Fruit fly (Drosophila melanogaster) whole organism, embryonic: Measurements from ENCODE around the gene CheB38b.

Source experiments
- Adf1 ChIP-seq: fragments of 200-800 bp; sonication (Bioruptor generic); IDR thresholded peaks from 2 replicates; pipeline ENCODE4 v1.3.6; 2022; ENCODE audit warnings: missing biosample characterization, missing genetic modification characterization
- CG10274 ChIP-seq: fragments of 200-800 bp; sonication (Bioruptor generic); optimal IDR thresholded peaks from 3 replicates; lab custom pipeline; 2017; ENCODE audit warnings: missing biosample characterization, mild to moderate bottlenecking, missing genetic modification characterization
- CG10366 ChIP-seq: fragments of 200-800 bp; sonication (Bioruptor generic); IDR thresholded peaks from 2 replicates; pipeline ENCODE4 v1.3.6; 2022; ENCODE audit warnings: missing biosample characterization, missing genetic modification characterization
- CG11696 ChIP-seq: fragments of 200-800 bp; sonication (Bioruptor generic); IDR thresholded peaks from 2 replicates; pipeline ENCODE4 v1.3.6; 2022; ENCODE audit warnings: missing biosample characterization, missing genetic modification characterization
- CG12155 ChIP-seq: fragments of 200-800 bp; sonication (Bioruptor generic); optimal IDR thresholded peaks from 3 replicates; lab custom pipeline; 2016; ENCODE audit warnings: missing biosample characterization, missing genetic modification characterization
- CG1233 ChIP-seq: fragments of 200-800 bp; sonication (Bioruptor generic); optimal IDR thresholded peaks from 4 replicates; lab custom pipeline; 2018; ENCODE audit warnings: missing biosample characterization, mild to moderate bottlenecking, missing genetic modification characterization
- CG15269 ChIP-seq: fragments of 200-800 bp; sonication (Bioruptor generic); optimal IDR thresholded peaks from 2 replicates; lab custom pipeline; 2018; ENCODE audit warnings: missing biosample characterization, mild to moderate bottlenecking, missing genetic modification characterization, moderate library complexity
- CG15601 ChIP-seq: fragments of 200-800 bp; sonication (Bioruptor generic); optimal IDR thresholded peaks from 3 replicates; lab custom pipeline; 2019; ENCODE audit warnings: missing biosample characterization, mild to moderate bottlenecking, missing genetic modification characterization, moderate library complexity
- CG17802 ChIP-seq: fragments of 200-800 bp; sonication (Bioruptor generic); optimal IDR thresholded peaks from 2 replicates; lab custom pipeline; 2018; ENCODE audit warnings: missing biosample characterization, mild to moderate bottlenecking, missing genetic modification characterization, moderate library complexity
- CG18476 ChIP-seq: fragments of 200-800 bp; sonication (Bioruptor generic); optimal IDR thresholded peaks from 2 replicates; lab custom pipeline; 2016; ENCODE audit warnings: missing biosample characterization, mild to moderate bottlenecking, missing genetic modification characterization
- CG2120 ChIP-seq: fragments of 200-800 bp; sonication (Bioruptor generic); optimal IDR thresholded peaks from 3 replicates; lab custom pipeline; 2016; ENCODE audit warnings: missing biosample characterization, missing genetic modification characterization
- CG2202 ChIP-seq: fragments of 200-800 bp; sonication (Bioruptor generic); optimal IDR thresholded peaks from 2 replicates; lab custom pipeline; 2018; ENCODE audit warnings: missing biosample characterization, mild to moderate bottlenecking, missing genetic modification characterization
- CG31224 ChIP-seq: fragments of 200-800 bp; sonication (Bioruptor generic); IDR thresholded peaks from 2 replicates; pipeline ENCODE4 v1.3.6; 2022; ENCODE audit warnings: missing biosample characterization, missing genetic modification characterization
- CG3847 ChIP-seq: fragments of 200-800 bp; sonication (Bioruptor generic); IDR thresholded peaks from 2 replicates; pipeline ENCODE4 v1.3.6; 2022; ENCODE audit warnings: missing biosample characterization, missing genetic modification characterization
- CG5180 ChIP-seq: fragments of 200-800 bp; sonication (Bioruptor generic); optimal IDR thresholded peaks from 3 replicates; lab custom pipeline; 2017; ENCODE audit warnings: missing biosample characterization, missing genetic modification characterization, mild to moderate bottlenecking, moderate library complexity, missing genetic modification reagents
- CG6689 ChIP-seq: fragments of 200-800 bp; sonication (Bioruptor generic); IDR thresholded peaks from 2 replicates; pipeline ENCODE4 v1.3.6; 2022; ENCODE audit warnings: missing biosample characterization, missing genetic modification characterization
- CG8281 ChIP-seq: fragments of 200-800 bp; sonication (Bioruptor generic); optimal IDR thresholded peaks from 2 replicates; lab custom pipeline; 2018; ENCODE audit warnings: missing biosample characterization, mild to moderate bottlenecking, missing genetic modification characterization, moderate library complexity
- CG8290 ChIP-seq, 3 experiments: fragments of 200-800 bp; sonication (Bioruptor generic); optimal IDR thresholded peaks; 2 replicates each; lab custom pipeline; 2016 to 2019; ENCODE audit warnings: missing biosample characterization in 3 of 3, missing genetic modification characterization in 3 of 3, mild to moderate bottlenecking in 2 of 3, moderate library complexity in 1 of 3
- CG8924 ChIP-seq: fragments of 200-800 bp; optimal IDR thresholded peaks from 3 replicates; lab custom pipeline; 2019; ENCODE audit warnings: missing biosample characterization, mild to moderate bottlenecking, missing genetic modification characterization, moderate library complexity
- CG9932 ChIP-seq: fragments of 200-800 bp; sonication (Bioruptor generic); IDR thresholded peaks from 2 replicates; pipeline ENCODE4 v1.3.6; 2022; ENCODE audit warnings: missing biosample characterization, missing genetic modification characterization
- Dll ChIP-seq: fragments of 200-800 bp; sonication (Bioruptor generic); IDR thresholded peaks from 4 replicates; pipeline ENCODE4 v1.3.6; 2022; ENCODE audit warnings: missing biosample characterization, missing genetic modification characterization; ENCODE audit not compliant: partially characterized antibody
- H15 ChIP-seq: fragments of 200-800 bp; sonication (Bioruptor generic); IDR thresholded peaks from 3 replicates; pipeline ENCODE4 v1.3.6; 2022; ENCODE audit warnings: missing biosample characterization, missing genetic modification characterization
- HLH3B ChIP-seq: fragments of 200-800 bp; sonication (Bioruptor generic); IDR thresholded peaks from 2 replicates; pipeline ENCODE4 v1.3.6; 2022; ENCODE audit warnings: missing biosample characterization, missing genetic modification characterization
- HLH54F ChIP-seq: fragments of 200-800 bp; sonication (Bioruptor generic); optimal IDR thresholded peaks from 3 replicates; lab custom pipeline; 2016; ENCODE audit warnings: missing biosample characterization, missing genetic modification characterization
- Hand ChIP-seq: fragments of 200-800 bp; sonication (Bioruptor generic); optimal IDR thresholded peaks from 2 replicates; lab custom pipeline; 2017; ENCODE audit warnings: mild to moderate bottlenecking, missing biosample characterization, missing genetic modification reagents, missing genetic modification characterization
- Jarid2 ChIP-seq: fragments of 200-800 bp; sonication (Bioruptor generic); optimal IDR thresholded peaks from 3 replicates; lab custom pipeline; 2017; ENCODE audit warnings: mild to moderate bottlenecking, missing biosample characterization, missing genetic modification reagents, missing genetic modification characterization
- MTF-1 ChIP-seq: fragments of 200-800 bp; sonication (Bioruptor generic); optimal IDR thresholded peaks from 2 replicates; lab custom pipeline; 2018; ENCODE audit warnings: missing biosample characterization, mild to moderate bottlenecking, missing genetic modification characterization, borderline replicate concordance
- NC2β ChIP-seq: fragments of 200-800 bp; sonication (Bioruptor generic); optimal IDR thresholded peaks from 2 replicates; lab custom pipeline; 2016; ENCODE audit warnings: missing biosample characterization, missing genetic modification characterization
- Rx ChIP-seq: fragments of 200-800 bp; sonication (Bioruptor generic); IDR thresholded peaks from 2 replicates; pipeline ENCODE4 v1.3.6; 2022; ENCODE audit warnings: missing biosample characterization, missing genetic modification characterization
- Sox100B ChIP-seq: fragments of 200-800 bp; sonication (Bioruptor generic); optimal IDR thresholded peaks from 3 replicates; lab custom pipeline; 2018; ENCODE audit warnings: missing biosample characterization, mild to moderate bottlenecking, missing genetic modification characterization
- Taf1 ChIP-seq: fragments of 200-800 bp; sonication (Bioruptor generic); IDR thresholded peaks from 2 replicates; pipeline ENCODE4 v1.3.6; 2022; ENCODE audit warnings: missing biosample characterization, missing genetic modification characterization
- bab2 ChIP-seq: fragments of 200-800 bp; sonication (Bioruptor generic); optimal IDR thresholded peaks from 2 replicates; lab custom pipeline; 2016; ENCODE audit warnings: missing biosample characterization, missing genetic modification characterization
- crp ChIP-seq, 2 experiments: fragments of 200-800 bp; sonication (Bioruptor generic); optimal IDR thresholded peaks; 2 replicates in 1 of 2; 3 replicates in 1 of 2; lab custom pipeline; 2017; ENCODE audit warnings: missing biosample characterization in 2 of 2, missing genetic modification characterization in 2 of 2, mild to moderate bottlenecking in 1 of 2, moderate library complexity in 1 of 2
- danr ChIP-seq: fragments of 200-800 bp; sonication (Bioruptor generic); IDR thresholded peaks from 2 replicates; pipeline ENCODE4 v1.3.6; 2022; ENCODE audit warnings: missing biosample characterization, missing genetic modification characterization
- dimm ChIP-seq: fragments of 200-800 bp; sonication (Bioruptor generic); IDR thresholded peaks from 2 replicates; pipeline ENCODE4 v1.3.6; 2022; ENCODE audit warnings: missing biosample characterization, missing genetic modification characterization
- fd96Cb ChIP-seq: fragments of 200-800 bp; sonication (Bioruptor generic); optimal IDR thresholded peaks from 2 replicates; lab custom pipeline; 2018; ENCODE audit warnings: missing biosample characterization, mild to moderate bottlenecking, missing genetic modification characterization, moderate library complexity
- fu2 ChIP-seq: fragments of 200-800 bp; sonication (Bioruptor generic); optimal IDR thresholded peaks from 2 replicates; lab custom pipeline; 2016; ENCODE audit warnings: missing biosample characterization, missing genetic modification characterization
- gce ChIP-seq: fragments of 200-800 bp; sonication (Bioruptor generic); IDR thresholded peaks from 3 replicates; pipeline ENCODE4 v1.3.6; 2022; ENCODE audit warnings: missing biosample characterization, missing genetic modification characterization
- hkb ChIP-seq, 2 experiments: fragments of 200-800 bp in 1 of 2; fragments of >200 bp in 1 of 2; sonication (Bioruptor generic) in 1 of 2; IDR thresholded peaks in 1 of 2; optimal IDR thresholded peaks in 1 of 2; 2 replicates each; pipeline versions ENCODE4 v1.3.6 to Lab custom; 2017 to 2022; ENCODE audit warnings: missing biosample characterization in 1 of 2, missing genetic modification characterization in 1 of 2
- insv ChIP-seq, 2 experiments: fragments of 200-800 bp; sonication (Bioruptor generic); optimal IDR thresholded peaks; 3 replicates each; lab custom pipeline; 2016 to 2018; ENCODE audit warnings: missing biosample characterization in 2 of 2, missing genetic modification characterization in 2 of 2
- lmd ChIP-seq: fragments of 200-800 bp; sonication (Bioruptor generic); IDR thresholded peaks from 2 replicates; pipeline ENCODE4 v1.3.6; 2022; ENCODE audit warnings: missing biosample characterization, missing genetic modification characterization
- nerfin-1 ChIP-seq: fragments of 200-800 bp; sonication (Bioruptor generic); optimal IDR thresholded peaks from 3 replicates; lab custom pipeline; 2019; ENCODE audit warnings: missing biosample characterization, mild to moderate bottlenecking, missing genetic modification characterization, moderate library complexity
- slou ChIP-seq: fragments of 200-800 bp; sonication (Bioruptor generic); optimal IDR thresholded peaks from 3 replicates; lab custom pipeline; 2016; ENCODE audit warnings: missing biosample characterization, missing genetic modification characterization
- slp2 ChIP-seq: fragments of 200-800 bp; sonication (Bioruptor generic); optimal IDR thresholded peaks from 2 replicates; lab custom pipeline; 2016; ENCODE audit warnings: missing biosample characterization, missing genetic modification characterization
- sna ChIP-seq: fragments of 200-800 bp; sonication (Bioruptor generic); IDR thresholded peaks from 2 replicates; pipeline ENCODE4 v1.3.6; 2022; ENCODE audit warnings: missing biosample characterization, missing genetic modification characterization; ENCODE audit not compliant: partially characterized antibody
- tio ChIP-seq: fragments of 200-800 bp; sonication (Bioruptor generic); optimal IDR thresholded peaks from 2 replicates; lab custom pipeline; 2017; ENCODE audit warnings: missing biosample characterization, missing genetic modification characterization, inconsistent platforms
- tll ChIP-seq, 2 experiments: fragments of 200-800 bp in 1 of 2; fragments of >200 bp in 1 of 2; sonication (Bioruptor generic) in 1 of 2; optimal IDR thresholded peaks; 2 replicates each; lab custom pipeline; 2017 to 2019; ENCODE audit warnings: missing biosample characterization in 2 of 2, missing genetic modification characterization in 2 of 2, mild to moderate bottlenecking in 1 of 2, moderate library complexity in 1 of 2
- ttk ChIP-seq: fragments of 200-800 bp; sonication (Bioruptor generic); IDR thresholded peaks from 2 replicates; pipeline ENCODE4 v2.1.2; 2022; ENCODE audit warnings: missing biosample characterization, missing genetic modification characterization
- tup ChIP-seq: fragments of 200-800 bp; sonication (Bioruptor generic); optimal IDR thresholded peaks from 2 replicates; lab custom pipeline; 2016; ENCODE audit warnings: missing biosample characterization, mild to moderate bottlenecking, missing genetic modification characterization, moderate library complexity
- yki ChIP-seq: fragments of >200 bp; optimal IDR thresholded peaks from 3 replicates; lab custom pipeline; 2018

CheB38b gene

DNA sequence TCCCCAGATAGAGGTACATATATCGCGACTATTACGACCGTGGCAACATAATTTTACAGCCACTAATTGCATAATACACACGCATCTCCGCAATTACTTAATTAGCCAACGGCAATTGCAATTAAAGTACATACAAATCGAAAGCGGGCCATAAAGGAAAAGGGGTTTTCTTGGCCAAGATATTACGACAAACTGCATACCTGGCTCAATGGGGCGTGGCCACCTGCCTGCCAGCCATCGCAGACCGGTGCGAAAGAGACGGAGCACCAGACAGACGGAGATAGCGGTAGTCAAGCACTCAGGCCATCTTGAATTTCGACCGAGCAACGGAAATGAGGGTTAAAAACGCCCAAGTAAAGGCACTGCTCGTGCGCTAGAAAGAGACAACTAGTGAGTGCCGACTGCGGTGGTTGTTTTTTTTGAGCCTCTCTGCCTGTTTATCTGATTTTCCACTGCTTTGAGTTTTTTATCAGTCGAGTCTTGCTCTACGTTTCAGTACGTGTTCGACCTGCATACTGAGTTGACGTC is 46.8 kb downstream of the CheB38b start, which contains the start of gene cad (continued):
- TF ChIP-seq CG18476 (GFP tag; lab: Kevin White, UChicago): no peak
- TF ChIP-seq CG3847 (GFP tag; lab: Robert Waterston, UW): peak; percentile 41; the same call in 1 of the 2 replicates
- TF ChIP-seq bab2: no peak
- no peak for TF ChIP-seq HLH3B (GFP tag; lab: Robert Waterston, UW)
- TF ChIP-seq ttk (GFP tag; lab: Robert Waterston, UW): peak; percentile 51
- no peak for TF ChIP-seq gce (GFP tag; lab: Robert Waterston, UW)
- TF ChIP-seq hkb (optimal IDR thresholded peaks at IDR 0.05; lab: Kevin White, UChicago): no peak
- TF ChIP-seq hkb (GFP tag; IDR thresholded peaks at IDR 0.05; lab: Robert Waterston, UW): peak; percentile 61; the same call in 1 of the 2 replicates
- TF ChIP-seq CG1233: no peak
- TF ChIP-seq NC2β (GFP tag; lab: Kevin White, UChicago): no peak
- TF ChIP-seq Sox100B (GFP tag; lab: Kevin White, UChicago): no peak
- TF ChIP-seq tup: no peak
- TF ChIP-seq CG15601: no peak
- TF ChIP-seq CG8924 (tag; lab: Kevin White, UChicago): no peak
- no peak for TF ChIP-seq H15 (GFP tag; lab: Robert Waterston, UW)
- TF ChIP-seq CG9932 (GFP tag; lab: Robert Waterston, UW): no peak
- no peak for TF ChIP-seq slou (GFP tag; lab: Kevin White, UChicago)
- TF ChIP-seq insv (GFP tag; optimal IDR thresholded peaks at IDR 0.05; lab: Kevin White, UChicago): no peak
- TF ChIP-seq CG12155 (GFP tag; lab: Kevin White, UChicago): no peak
- peak; percentile 17 for TF ChIP-seq nerfin-1 (tag; lab: Kevin White, UChicago)
- TF ChIP-seq crp (GFP tag; optimal IDR thresholded peaks at IDR 0.05; lab: Kevin White, UChicago): no peak
- no peak for TF ChIP-seq lmd
- no peak for TF ChIP-seq dimm (GFP tag; lab: Robert Waterston, UW)
- no peak for TF ChIP-seq Dll (GFP tag; lab: Robert Waterston, UW)
- no peak for TF ChIP-seq fu2 (GFP tag; lab: Kevin White, UChicago)
- peak; percentile 36; the same call in 1 of the 2 replicates for TF ChIP-seq CG10366 (GFP tag; lab: Robert Waterston, UW)
- no peak for TF ChIP-seq HLH54F (GFP tag; lab: Kevin White, UChicago)
- peak; percentile 6 for TF ChIP-seq CG2202 (tag; lab: Kevin White, UChicago)
- no peak for TF ChIP-seq sna (GFP tag; lab: Robert Waterston, UW)
- peak; percentile 61 for TF ChIP-seq Jarid2 (GFP tag; lab: Kevin White, UChicago)
- no peak for TF ChIP-seq Rx (GFP tag; lab: Robert Waterston, UW)
- TF ChIP-seq CG11696 (GFP tag; lab: Robert Waterston, UW): peak; percentile 14; the same call in 1 of the 2 replicates
- TF ChIP-seq Adf1 (GFP tag; lab: Robert Waterston, UW): peak; percentile 81
- no peak for TF ChIP-seq CG8281
- peak; percentile 35 for TF ChIP-seq CG5180
- TF ChIP-seq yki: no peak
- no peak for TF ChIP-seq CG17802 (tag; lab: Kevin White, UChicago)
- no peak for TF ChIP-seq slp2 (GFP tag; lab: Kevin White, UChicago)
- no peak for TF ChIP-seq fd96Cb (tag; lab: Kevin White, UChicago)
- TF ChIP-seq MTF-1 (GFP tag; lab: Kevin White, UChicago): peak; percentile 44
- TF ChIP-seq CG6689: 0 out of 2 replicates have a peak, but pooled peaks have one; percentile 18
- TF ChIP-seq Taf1 (GFP tag; lab: Robert Waterston, UW): no peak
- no peak for TF ChIP-seq CG10274
- TF ChIP-seq CG2120 (GFP tag; lab: Kevin White, UChicago): no peak
- peak; percentile 42 to 80 for TF ChIP-seq tll (GFP tag; optimal IDR thresholded peaks at IDR 0.05; lab: Kevin White, UChicago)
- no peak for TF ChIP-seq danr (GFP tag; lab: Robert Waterston, UW)
- peak; percentile 13 for TF ChIP-seq CG15269
- no peak for TF ChIP-seq CG8290 (GFP tag; optimal IDR thresholded peaks at IDR 0.05; lab: Kevin White, UChicago)
- peak in 1 of 2 experiments; percentile 36 for TF ChIP-seq CG8290 (tag; optimal IDR thresholded peaks at IDR 0.05; lab: Kevin White, UChicago)
- TF ChIP-seq Hand (GFP tag; lab: Kevin White, UChicago): no peak
- TF ChIP-seq CG31224 (GFP tag; lab: Robert Waterston, UW): no peak
- TF ChIP-seq tio (GFP tag; lab: Kevin White, UChicago): no peak
